Fruit fly (Drosophila melanogaster): ENCODE measurements around the gene Polr2G.

Polr2G gene

DNA sequence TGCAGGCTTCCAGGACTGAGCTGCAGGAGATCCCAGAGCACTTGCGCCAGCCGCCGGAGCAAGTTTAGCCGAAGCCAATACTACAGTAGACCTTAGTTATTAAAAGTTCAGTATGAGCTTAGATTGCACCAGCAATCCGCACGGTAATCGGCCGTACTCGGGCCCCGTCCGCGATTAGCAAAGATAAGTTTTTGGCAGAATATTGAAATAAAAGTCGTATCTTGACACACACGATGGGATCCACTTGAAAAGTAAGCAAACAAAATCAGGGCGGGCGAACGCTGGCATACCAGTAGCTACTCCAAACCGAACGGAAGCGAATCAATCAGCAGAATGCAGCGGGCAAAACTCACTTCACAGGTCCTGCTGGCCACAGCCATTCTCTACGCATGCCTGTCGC lies 7.3 kb upstream of the Polr2G start, which contains the start of gene CG34316:
TSS of gene CG34316 (plus strand) at position 301 of the 400 bp plus-strand sequence.
- TF ChIP-seq CTCF (optimal IDR thresholded peaks at IDR 0.05) = no peak
- no peak for TF ChIP-seq CG8478 (optimal IDR thresholded peaks at IDR 0.05)

DNA sequence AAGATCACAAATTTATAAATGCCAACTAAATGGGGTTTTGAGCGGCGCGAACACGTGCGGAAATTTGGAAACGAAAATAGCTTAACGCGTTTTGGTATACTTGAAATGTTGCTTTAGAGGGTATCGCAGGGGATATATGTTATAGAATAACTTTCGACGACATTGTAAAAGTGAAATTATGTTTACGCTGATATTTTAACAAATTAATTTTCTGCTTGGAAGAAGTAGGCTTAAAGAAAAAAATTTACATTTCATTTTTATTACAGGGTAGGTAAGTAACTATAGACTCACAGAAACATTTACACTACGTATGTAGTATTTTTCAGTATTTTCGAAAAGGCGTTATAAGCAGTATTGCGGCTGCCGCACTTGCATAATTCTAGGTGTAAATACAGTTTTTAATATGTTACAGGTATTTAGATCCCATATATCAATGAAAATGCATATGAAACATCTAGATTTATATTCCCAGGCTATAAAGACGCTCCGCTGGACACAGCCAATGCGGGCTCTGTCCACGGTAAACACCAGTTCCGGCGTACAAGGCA lies 6.4 kb upstream of the Polr2G start, which contains the start of the genes Art3 and mRpS10:
TSS of gene Art3 (minus strand) at position 80 of the 548 bp plus-strand sequence.
TSS of gene mRpS10 (plus strand) at position 337 of the 548 bp plus-strand sequence.
- TF ChIP-seq CTCF (optimal IDR thresholded peaks at IDR 0.05) = no peak
- no peak for TF ChIP-seq CG8478 (optimal IDR thresholded peaks at IDR 0.05)

DNA sequence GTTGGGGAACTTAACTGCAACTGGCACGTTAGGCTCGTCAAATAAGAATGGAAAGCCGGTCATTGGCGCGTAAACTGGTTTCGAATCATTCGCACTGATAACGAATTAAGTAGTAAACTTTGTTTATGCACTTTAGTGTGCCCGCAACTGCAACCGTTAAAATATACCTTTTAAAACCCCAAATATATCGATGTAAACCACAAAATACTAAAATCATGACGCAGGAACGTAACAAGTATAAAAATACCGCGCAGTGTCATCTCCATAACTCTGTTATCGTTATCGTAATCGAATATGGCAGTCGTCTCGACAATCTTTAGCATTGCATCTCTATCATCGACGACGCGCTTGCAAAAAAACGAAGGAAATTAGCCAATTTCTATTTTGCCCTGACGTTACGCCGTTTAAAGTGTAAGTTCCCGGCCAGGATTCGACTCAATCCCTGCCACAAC lies 2.3 kb upstream of the Polr2G start, which contains the start of the genes CG31344 and Caf1-55:
TSS of gene CG31344 (minus strand) at position 51 of the 452 bp plus-strand sequence.
TSS of gene Caf1-55 (plus strand) at position 298 of the 452 bp plus-strand sequence.
- TF ChIP-seq CTCF (optimal IDR thresholded peaks at IDR 0.05) (no peak), CG8478 (optimal IDR thresholded peaks at IDR 0.05) (no peak)

DNA sequence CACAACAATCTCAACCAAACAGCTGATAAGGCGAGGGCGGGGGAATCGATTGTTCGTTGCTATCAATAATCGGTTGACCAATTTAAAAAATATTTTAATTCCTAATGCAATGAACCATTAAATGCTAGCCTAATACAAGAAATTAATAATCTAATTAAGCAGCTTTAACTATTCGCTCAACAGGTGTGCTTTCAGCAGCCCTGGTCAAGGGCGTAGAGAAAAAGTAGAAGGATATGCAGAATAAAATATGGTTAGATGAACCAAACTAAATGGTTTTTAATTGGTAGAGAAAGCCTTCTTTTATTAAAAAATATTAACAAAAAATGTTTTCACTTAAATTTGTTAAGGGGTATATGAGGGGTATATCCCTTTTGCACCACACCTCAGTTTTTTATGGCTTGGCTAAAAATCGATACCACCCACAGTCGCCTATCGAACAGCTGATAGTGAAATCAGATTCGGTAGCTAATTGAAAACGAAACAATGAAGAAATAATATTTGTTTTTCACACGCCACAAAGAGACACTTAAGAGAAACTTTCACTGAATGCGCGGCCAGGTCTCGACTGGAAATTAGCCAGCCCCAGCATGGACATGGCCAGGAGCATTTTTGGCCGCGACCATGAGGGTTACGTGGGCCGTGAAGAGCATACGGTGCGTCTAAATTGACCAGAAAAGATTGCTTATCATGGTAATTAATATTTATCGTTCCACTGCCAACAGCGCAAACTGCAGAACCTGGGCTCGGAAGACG lies 4.0 kb downstream of the Polr2G start, which contains the start of the genes SIDL and CG12241:
TSS of gene SIDL (minus strand) at position 51 of the 753 bp plus-strand sequence.
TSS of gene CG12241 (plus strand) at position 433 of the 753 bp plus-strand sequence.
- no peak for TF ChIP-seq CTCF (optimal IDR thresholded peaks at IDR 0.05)
- no peak for TF ChIP-seq CG8478 (optimal IDR thresholded peaks at IDR 0.05)

DNA sequence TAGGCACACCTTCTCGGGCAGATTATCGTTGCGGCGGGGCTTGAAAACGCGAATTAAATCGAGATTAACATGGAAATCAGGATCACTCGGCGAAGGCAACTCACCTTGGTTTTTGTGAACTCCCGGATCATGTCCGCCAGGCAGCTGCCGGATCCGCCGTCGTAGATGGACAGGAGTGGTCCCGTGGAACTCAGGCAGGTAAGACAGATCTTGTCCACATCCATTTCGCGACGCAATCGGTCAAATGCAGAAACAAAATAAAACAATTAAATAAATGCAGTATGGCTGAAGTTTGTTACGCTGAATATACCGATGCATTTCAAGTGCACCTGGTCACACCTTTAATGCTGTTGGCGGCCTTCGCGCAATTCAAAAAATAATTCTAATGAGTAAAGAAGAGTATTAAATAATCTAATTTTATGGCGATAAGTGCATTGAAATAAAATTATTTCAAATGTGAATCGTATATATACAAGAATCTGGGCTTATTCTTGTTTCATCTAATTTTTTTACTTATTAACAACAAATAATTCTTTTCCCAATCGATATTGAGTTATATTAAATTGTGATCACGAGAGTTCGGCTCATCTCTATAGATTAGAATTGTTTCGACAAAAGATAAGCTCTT lies 9.5 kb downstream of the Polr2G start, which contains the start of the genes CG6654 and CG4210:
TSS of gene CG6654 (minus strand) at position 297 of the 628 bp plus-strand sequence.
TSS of gene CG4210 (plus strand) at position 613 of the 628 bp plus-strand sequence.
- TF ChIP-seq CG8478 (optimal IDR thresholded peaks at IDR 0.05) (no peak), CTCF (optimal IDR thresholded peaks at IDR 0.05) (no peak)

DNA sequence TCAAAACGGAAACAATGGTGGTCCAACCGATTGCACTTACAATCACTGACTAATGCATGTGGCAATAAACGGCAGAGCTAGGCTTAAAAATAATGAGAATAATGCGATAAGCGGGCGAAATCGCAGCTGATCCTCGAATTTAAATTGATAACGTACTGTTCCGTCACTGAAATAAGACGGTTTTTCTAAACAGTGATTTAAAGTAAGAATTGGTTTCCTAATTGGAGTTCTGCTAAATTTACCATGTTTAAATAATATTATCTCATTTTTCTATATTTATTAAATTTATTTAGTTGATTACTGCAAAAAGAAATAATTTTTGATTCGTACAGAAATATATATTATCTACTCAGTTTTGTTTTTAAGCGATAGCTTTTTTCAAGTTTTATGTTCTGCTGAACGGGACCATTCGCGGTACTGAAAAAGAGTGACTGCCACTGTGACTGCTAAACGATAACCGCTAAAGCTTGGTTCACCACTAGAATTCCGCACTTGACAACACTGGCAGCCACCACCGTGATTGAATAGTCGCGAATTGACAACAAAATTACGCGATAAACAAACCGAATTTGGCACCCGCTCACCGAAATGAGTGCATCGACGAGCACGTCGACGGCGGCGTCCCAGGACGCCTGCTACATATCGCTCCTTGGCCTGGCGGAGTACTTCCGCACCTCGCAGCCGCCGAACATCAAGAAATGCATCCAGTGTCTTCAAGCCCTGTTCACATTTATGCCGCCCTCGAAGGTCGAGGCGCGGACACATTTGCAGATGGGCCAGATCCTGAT lies 14.1 kb downstream of the Polr2G start, which contains the start of the genes Spn88Eb and Mau2:
TSS of gene Spn88Eb (minus strand) at position 51 of the 788 bp plus-strand sequence.
TSS of gene Mau2 (plus strand) at position 493 of the 788 bp plus-strand sequence.
- TF ChIP-seq CG8478 (optimal IDR thresholded peaks at IDR 0.05) (no peak), CTCF (optimal IDR thresholded peaks at IDR 0.05) (peak in 1 of 2 experiments; percentile 24)

DNA sequence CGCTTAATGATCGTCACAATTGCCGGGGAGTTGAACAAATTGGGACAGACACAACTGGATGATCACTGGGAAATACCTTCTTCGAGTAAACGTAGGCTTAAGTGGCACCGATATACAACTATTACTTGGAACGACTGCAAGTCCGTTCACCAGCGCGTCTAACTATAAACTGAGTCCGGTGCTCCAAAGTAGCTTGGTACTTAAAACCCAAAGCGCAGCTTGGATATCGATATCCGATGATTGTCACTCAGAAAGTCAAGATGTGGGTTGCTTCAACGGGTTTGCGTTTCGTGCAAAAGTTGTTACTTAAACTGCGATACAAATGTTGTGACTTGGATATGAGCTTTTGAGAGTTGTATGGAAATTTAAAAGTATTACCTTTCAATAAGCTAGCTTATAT lies 16.7 kb downstream of the Polr2G start, which contains the start of gene Spn88Ea:
TSS of gene Spn88Ea (minus strand) at position 175 of the 400 bp plus-strand sequence.
- TF ChIP-seq CTCF (optimal IDR thresholded peaks at IDR 0.05) (no peak), CG8478 (optimal IDR thresholded peaks at IDR 0.05) (no peak)

DNA sequence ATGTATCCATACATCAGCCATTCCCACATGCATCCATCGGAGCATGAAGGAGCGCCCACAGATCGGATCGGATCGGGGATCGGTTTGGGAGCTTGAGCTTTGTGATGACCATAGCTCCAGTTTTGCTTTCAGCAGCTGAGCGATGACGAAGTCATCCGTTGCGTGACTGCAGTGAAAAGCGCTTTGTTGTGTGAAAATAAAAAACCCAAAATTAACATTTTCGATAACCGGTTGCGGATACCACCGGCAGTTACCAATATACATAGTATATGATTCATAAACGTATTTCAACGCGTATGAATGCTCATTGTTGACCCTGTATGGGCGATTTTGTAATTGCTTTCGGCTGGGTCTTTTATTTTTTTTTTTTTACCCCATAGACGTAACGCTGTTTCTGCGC lies 17.8 kb downstream of the Polr2G start:
- TF ChIP-seq CG8478 (optimal IDR thresholded peaks at IDR 0.05) (no peak), CTCF (optimal IDR thresholded peaks at IDR 0.05) (no peak)

DNA sequence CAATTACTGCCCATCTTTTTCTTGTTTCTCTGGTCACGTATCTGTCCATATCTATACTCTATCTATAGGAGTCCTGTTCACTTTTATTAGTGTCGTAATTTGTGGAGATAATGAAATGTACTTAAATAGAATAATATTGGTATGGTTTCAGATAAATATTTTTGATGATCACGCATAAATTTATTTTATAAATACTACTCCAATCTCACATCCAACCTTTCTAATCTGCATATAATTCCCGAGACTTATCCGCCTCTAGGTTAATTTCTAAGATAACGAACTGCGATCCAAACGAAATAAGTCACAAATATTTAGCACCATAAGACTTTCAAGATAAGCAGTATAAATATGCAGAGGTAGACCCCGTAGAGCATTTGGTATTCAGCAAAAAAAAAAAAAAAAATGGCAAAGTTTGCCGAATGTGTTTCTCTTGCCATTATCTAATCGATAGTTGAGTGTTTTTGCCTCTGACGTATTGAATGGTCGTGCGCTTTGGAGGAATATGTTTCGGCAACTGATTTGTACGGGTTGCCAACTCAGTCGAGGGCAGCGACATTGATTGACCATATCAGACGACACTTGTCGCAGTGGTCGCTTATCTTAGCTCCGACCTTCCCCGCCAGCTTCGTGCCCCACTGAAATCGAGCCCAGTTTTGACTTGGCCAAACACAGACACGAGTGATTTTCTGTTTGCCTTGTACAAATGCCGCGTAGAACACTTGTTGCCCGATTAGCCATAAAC lies 24.8 kb downstream of the Polr2G start:
- no peak for TF ChIP-seq CTCF (optimal IDR thresholded peaks at IDR 0.05)
- no peak for TF ChIP-seq CG8478 (optimal IDR thresholded peaks at IDR 0.05)

DNA sequence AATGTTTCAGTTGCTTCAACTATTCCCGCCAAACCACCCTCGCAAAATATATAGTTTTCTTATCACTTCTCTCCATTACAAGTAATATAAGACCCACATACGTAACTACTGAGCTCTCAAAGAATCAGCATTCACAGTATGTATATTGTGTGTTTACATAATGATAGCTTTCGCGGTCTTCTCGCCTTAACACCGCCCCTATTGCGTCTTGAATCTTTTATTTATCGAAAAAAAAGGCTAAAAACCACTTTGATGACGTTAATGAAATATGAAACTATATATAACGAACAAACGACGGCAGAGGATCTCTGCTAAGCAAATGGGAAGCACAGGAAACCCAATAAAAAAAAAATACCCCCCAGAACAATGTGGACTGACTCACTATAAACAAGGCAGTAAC lies 25.6 kb downstream of the Polr2G start:
- TF ChIP-seq CTCF (optimal IDR thresholded peaks at IDR 0.05) = no peak
- no peak for TF ChIP-seq CG8478 (optimal IDR thresholded peaks at IDR 0.05)

DNA sequence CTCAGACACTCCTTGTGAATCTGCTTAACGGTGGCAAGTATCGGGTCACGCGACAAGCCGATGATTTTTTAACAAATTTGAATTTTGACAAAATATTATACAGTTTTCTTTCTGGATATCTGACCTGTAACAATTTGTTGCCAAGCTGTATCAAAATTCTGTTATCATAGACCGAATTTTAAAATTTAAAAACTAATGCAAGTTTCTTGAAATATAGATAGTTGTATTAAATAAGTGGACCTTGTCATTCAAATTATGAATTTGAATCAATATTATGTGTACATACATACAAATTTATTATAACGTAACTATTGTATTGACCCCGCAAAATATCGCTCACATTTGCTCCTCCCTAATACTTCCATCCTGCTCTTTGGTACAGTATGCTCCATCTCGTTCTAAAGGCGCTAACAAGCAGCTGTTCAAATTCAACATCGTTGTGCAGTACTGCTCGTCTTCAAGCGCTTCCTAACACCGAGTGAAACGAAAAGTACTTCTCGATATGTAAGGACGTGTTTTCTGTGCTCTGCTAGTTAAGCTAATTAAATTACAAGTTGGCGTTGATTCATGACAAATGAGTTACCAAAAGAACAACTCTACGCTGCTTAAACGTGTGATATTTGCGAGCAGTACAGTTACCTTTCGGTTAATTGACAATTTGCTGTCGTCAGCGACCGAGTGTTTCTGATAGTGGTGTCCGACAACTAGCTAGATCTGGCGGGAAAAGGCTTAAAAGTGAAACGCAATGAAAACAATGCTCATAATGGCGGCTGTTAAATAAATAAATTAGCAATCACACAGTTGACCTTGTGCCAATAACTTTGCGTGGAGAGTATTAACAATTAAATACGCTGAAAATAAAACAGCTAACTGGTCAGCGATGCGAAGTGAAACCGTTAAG lies 26.6 kb downstream of the Polr2G start, which contains the start of the genes Kpc1 and CG42542:
TSS of gene Kpc1 (minus strand) at position 77 of the 901 bp plus-strand sequence.
TSS of gene CG42542 (plus strand) at position 465 of the 901 bp plus-strand sequence.
- TF ChIP-seq CG8478 (optimal IDR thresholded peaks at IDR 0.05) (no peak), CTCF (optimal IDR thresholded peaks at IDR 0.05) (no peak)

DNA sequence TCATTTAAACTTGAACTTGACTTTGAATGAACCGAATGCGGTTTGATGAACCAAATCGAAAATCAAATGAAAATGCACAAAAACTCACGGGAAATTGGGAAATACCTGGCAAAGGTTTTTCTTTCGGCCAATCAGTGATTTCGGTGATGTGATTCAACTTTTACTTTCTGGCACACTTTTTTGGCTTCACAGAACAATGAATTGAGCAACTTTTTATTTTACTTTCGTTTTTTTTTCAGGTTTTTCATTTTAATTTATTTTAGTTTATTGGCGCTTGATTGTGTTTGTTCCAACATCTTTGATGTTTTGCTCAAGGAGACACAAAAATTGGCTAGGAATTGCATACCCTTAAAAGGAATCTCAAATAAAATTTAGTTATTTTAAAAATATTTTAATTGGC lies 41.5 kb downstream of the Polr2G start, which contains the start of gene Mf:
TSS of gene Mf (minus strand) at position 44 of the 400 bp plus-strand sequence.
- TF ChIP-seq CG8478 (optimal IDR thresholded peaks at IDR 0.05) (no peak), CTCF (optimal IDR thresholded peaks at IDR 0.05) (no peak)
